Fruit fly (Drosophila melanogaster): Measurements from ENCODE around the gene Fit2.

The Fit2 gene

DNA sequence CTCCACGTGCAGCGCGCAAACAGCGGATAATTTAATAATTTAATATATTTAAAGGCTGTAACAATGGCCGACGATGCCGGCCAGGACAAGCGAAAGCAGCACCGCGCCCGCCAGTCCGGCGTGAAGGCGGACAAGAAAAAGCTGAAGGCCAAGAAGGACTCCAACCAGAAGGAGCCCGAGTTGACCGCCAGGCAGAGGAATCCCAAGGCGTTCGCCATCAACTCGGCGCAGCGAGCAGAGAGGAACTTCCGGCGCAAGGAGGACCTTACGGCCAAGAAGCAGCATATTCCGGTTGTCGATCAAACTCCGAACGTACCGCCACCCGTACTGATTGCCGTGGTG lies 7.6 kb upstream of the Fit2 start:
- TF ChIP-seq Sp1 (GFP tag; optimal IDR thresholded peaks at IDR 0.05): no peak
- TF ChIP-seq Vsx2 (GFP tag; optimal IDR thresholded peaks at IDR 0.05; ENCODE audit: partially characterized antibody): no peak
- no peak for TF ChIP-seq GATAd (GFP tag; optimal IDR thresholded peaks at IDR 0.05)
- no peak for TF ChIP-seq sv (GFP tag; optimal IDR thresholded peaks at IDR 0.05)
- no peak for TF ChIP-seq HLH106 (tag; optimal IDR thresholded peaks at IDR 0.05)
- TF ChIP-seq Hnf4 (GFP tag; optimal IDR thresholded peaks at IDR 0.05): no peak
- no peak for TF ChIP-seq fru (GFP tag; optimal IDR thresholded peaks at IDR 0.05)
- TF ChIP-seq Mio (GFP tag; optimal IDR thresholded peaks at IDR 0.05): no peak
- TF ChIP-seq tai (GFP tag; optimal IDR thresholded peaks at IDR 0.05): no peak
- no peak for TF ChIP-seq Dif (GFP tag; optimal IDR thresholded peaks at IDR 0.05; ENCODE audit: partially characterized antibody)
- no peak for TF ChIP-seq sage (GFP tag; optimal IDR thresholded peaks at IDR 0.05)
- no peak for TF ChIP-seq jim (GFP tag; optimal IDR thresholded peaks at IDR 0.05)
- no peak for TF ChIP-seq CG9705 (GFP tag; optimal IDR thresholded peaks at IDR 0.05)
- TF ChIP-seq Abd-B (GFP tag; optimal IDR thresholded peaks at IDR 0.05): no peak
- TF ChIP-seq CG32264 (GFP tag; optimal IDR thresholded peaks at IDR 0.05): no peak
- TF ChIP-seq usp (GFP tag; optimal IDR thresholded peaks at IDR 0.05): no peak

DNA sequence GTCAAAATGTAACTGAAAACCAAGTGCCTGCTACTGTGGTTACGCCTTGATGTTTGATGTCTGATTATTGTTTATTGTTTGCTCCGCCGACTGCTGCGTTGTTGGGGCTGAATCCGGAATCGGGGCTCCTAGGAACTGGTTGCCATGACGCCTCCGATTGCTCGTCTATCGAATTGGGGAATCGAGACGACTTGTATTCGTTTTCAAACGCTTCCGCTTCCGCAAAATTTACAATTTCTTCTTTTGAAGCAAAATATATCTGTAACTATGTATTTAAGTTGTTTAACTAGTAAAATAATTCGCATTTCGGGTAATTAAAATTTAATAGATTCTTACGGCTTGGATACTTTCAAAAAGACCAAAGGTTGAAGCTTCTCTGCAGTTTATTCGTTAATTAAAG lies 1.4 kb upstream of the Fit2 start, which contains the start of gene CG6652:
TSS of gene CG6652 (minus strand) at position 101 of the 400 bp plus-strand sequence.
- TF ChIP-seq pan (optimal IDR thresholded peaks at IDR 0.05) (no peak), fru (GFP tag; optimal IDR thresholded peaks at IDR 0.05) (no peak), Mio (GFP tag; optimal IDR thresholded peaks at IDR 0.05) (no peak), br (GFP tag; optimal IDR thresholded peaks at IDR 0.05) (no peak), Dfd (GFP tag; optimal IDR thresholded peaks at IDR 0.05) (no peak), Hr83 (GFP tag; optimal IDR thresholded peaks at IDR 0.05; ENCODE audit: poor library complexity, severe bottlenecking) (no peak), sv (GFP tag; optimal IDR thresholded peaks at IDR 0.05) (no peak), foxo (GFP tag; optimal IDR thresholded peaks at IDR 0.05) (no peak), CG9705 (GFP tag; optimal IDR thresholded peaks at IDR 0.05) (no peak), N (GFP tag; optimal IDR thresholded peaks at IDR 0.05) (no peak)

DNA sequence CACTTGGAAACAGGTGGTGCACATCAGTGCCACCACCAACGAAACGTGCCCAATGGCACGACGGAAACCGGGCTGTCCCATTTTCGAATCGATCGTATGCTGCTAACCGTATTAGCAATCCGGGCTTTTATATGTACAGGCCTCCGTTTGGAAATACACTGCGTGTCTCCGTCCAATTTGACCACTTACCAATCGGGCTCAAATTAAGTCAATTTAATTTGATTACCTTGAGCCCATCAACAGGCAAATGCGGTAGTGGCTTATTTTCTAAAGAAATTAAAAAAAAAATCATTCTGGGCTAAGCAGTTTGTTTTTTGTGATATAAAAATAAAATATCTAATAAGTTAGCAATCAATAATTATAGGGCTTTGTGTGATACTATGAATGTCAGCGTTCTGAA lies 487 bp upstream of the Fit2 start, which contains the start of gene a10:
TSS of gene a10 (minus strand) at position 101 of the 400 bp plus-strand sequence.
- no peak for TF ChIP-seq Jra (GFP tag; optimal IDR thresholded peaks at IDR 0.05)
- no peak for TF ChIP-seq N (GFP tag; optimal IDR thresholded peaks at IDR 0.05)
- no peak for TF ChIP-seq tai (GFP tag; optimal IDR thresholded peaks at IDR 0.05)
- no peak for TF ChIP-seq Vsx2 (GFP tag; optimal IDR thresholded peaks at IDR 0.05; ENCODE audit: partially characterized antibody)
- no peak for TF ChIP-seq h (GFP tag; optimal IDR thresholded peaks at IDR 0.05)

DNA sequence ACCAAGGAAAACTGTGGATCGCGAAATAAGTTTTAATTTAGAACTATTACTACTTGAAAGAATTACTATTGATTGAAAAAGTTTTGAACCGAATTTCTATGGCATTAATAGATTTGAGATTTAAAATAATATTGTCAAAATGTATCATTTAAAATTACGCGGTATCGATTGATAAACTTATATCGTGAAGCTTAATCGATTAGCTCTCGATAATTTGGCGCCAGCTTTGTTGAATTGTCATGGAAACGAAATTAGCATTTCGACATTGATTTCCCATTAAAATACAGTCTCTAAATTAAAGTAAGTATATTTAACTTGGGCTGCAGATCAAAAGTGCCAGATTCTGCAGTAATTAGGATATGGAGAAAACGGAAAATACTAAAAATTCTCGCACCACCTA lies 3.2 kb downstream of the Fit2 start, which contains the start of gene CG7730:
TSS of gene CG7730 (plus strand) at position 206 of the 400 bp plus-strand sequence.
- TF ChIP-seq GATAd (GFP tag; optimal IDR thresholded peaks at IDR 0.05): no peak
- no peak for TF ChIP-seq Abd-B (GFP tag; optimal IDR thresholded peaks at IDR 0.05)
- TF ChIP-seq CrebA (GFP tag; optimal IDR thresholded peaks at IDR 0.05; ENCODE audit: borderline replicate concordance): no peak
- TF ChIP-seq h (GFP tag; optimal IDR thresholded peaks at IDR 0.05): no peak
- TF ChIP-seq rgr (GFP tag; optimal IDR thresholded peaks at IDR 0.05): no peak
- no peak for TF ChIP-seq Sp1 (GFP tag; optimal IDR thresholded peaks at IDR 0.05)
- no peak for TF ChIP-seq dmrt93B (GFP tag; optimal IDR thresholded peaks at IDR 0.05)
- no peak for TF ChIP-seq Hr78 (GFP tag; optimal IDR thresholded peaks at IDR 0.05)
- TF ChIP-seq N (GFP tag; optimal IDR thresholded peaks at IDR 0.05): no peak
- TF ChIP-seq Dfd (GFP tag; optimal IDR thresholded peaks at IDR 0.05): no peak
- TF ChIP-seq sage (GFP tag; optimal IDR thresholded peaks at IDR 0.05): no peak
- no peak for TF ChIP-seq Myc (optimal IDR thresholded peaks at IDR 0.05)
- no peak for TF ChIP-seq jim (GFP tag; optimal IDR thresholded peaks at IDR 0.05)
- no peak for TF ChIP-seq OdsH (GFP tag; optimal IDR thresholded peaks at IDR 0.05)
- no peak for TF ChIP-seq foxo (GFP tag; optimal IDR thresholded peaks at IDR 0.05)
- TF ChIP-seq lola (GFP tag; optimal IDR thresholded peaks at IDR 0.05): no peak
- no peak for TF ChIP-seq pan (optimal IDR thresholded peaks at IDR 0.05)
- TF ChIP-seq woc (GFP tag; optimal IDR thresholded peaks at IDR 0.05): no peak

DNA sequence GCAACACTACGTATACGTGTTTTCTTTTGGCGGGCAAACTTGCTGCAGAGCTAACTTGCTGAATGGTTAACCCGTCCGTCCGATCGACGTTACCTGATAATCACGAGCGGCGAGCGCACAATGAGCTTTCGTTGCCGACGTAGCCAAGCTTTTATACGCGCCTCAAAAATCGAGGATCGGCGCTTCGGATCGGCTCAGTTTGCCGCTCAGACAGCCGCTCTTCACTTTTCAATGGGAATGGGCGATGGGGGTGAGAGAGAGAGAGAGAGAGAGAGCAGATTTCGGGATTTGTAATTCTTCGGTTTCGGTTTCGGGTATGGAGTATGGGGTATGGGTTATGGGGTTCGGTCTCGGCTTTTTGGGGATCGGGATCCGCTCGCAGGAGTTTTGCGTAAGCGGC lies 7.8 kb downstream of the Fit2 start, which contains the start of gene Ilp8:
TSS of gene Ilp8 (minus strand) at position 110 of the 400 bp plus-strand sequence.
- TF ChIP-seq N (GFP tag; optimal IDR thresholded peaks at IDR 0.05) (no peak), jim (GFP tag; optimal IDR thresholded peaks at IDR 0.05) (no peak), Dif (GFP tag; optimal IDR thresholded peaks at IDR 0.05; ENCODE audit: partially characterized antibody) (peak; percentile 49), Abd-B (GFP tag; optimal IDR thresholded peaks at IDR 0.05) (no peak)
